Fruit fly (Drosophila melanogaster) whole organism, embryonic: ENCODE data around the gene nan.

ENCODE experiments used
- CG12769 ChIP-seq: fragments of 200-800 bp; sonication (Bioruptor generic); optimal IDR thresholded peaks from 2 replicates; lab custom pipeline; 2019; ENCODE audit warnings: missing biosample characterization, mild to moderate bottlenecking, missing genetic modification characterization, moderate library complexity
- CG14860 ChIP-seq: fragments of 200-800 bp; sonication (Bioruptor generic); IDR thresholded peaks from 3 replicates; pipeline ENCODE4 v1.3.6; 2022; ENCODE audit warnings: missing biosample characterization, missing genetic modification characterization; ENCODE audit not compliant: partially characterized antibody
- CG15479 ChIP-seq: fragments of 200-800 bp; sonication (Bioruptor generic); optimal IDR thresholded peaks from 3 replicates; lab custom pipeline; 2019; ENCODE audit warnings: missing biosample characterization, mild to moderate bottlenecking, missing genetic modification characterization, moderate library complexity
- CG16813 ChIP-seq: fragments of 200-800 bp; sonication (Bioruptor generic); IDR thresholded peaks from 3 replicates; pipeline ENCODE4 v1.3.6; 2022; ENCODE audit warnings: missing biosample characterization, missing genetic modification characterization; ENCODE audit not compliant: partially characterized antibody
- CG2712 ChIP-seq: fragments of 200-800 bp; optimal IDR thresholded peaks from 3 replicates; lab custom pipeline; 2019; ENCODE audit warnings: missing biosample characterization, mild to moderate bottlenecking, missing genetic modification characterization, moderate library complexity
- CG2875 ChIP-seq: fragments of 200-800 bp; sonication (Bioruptor generic); optimal IDR thresholded peaks from 2 replicates; lab custom pipeline; 2017; ENCODE audit warnings: missing biosample characterization, mild to moderate bottlenecking, missing genetic modification characterization, missing genetic modification reagents
- CG30403 ChIP-seq: fragments of 200-800 bp; sonication (Bioruptor generic); optimal IDR thresholded peaks from 3 replicates; lab custom pipeline; 2016; ENCODE audit warnings: missing biosample characterization, missing genetic modification characterization
- CG34376 ChIP-seq: fragments of 200-800 bp; sonication (Bioruptor generic); optimal IDR thresholded peaks from 2 replicates; lab custom pipeline; 2018; ENCODE audit warnings: missing biosample characterization, mild to moderate bottlenecking, missing genetic modification characterization
- CG3726 ChIP-seq: fragments of 200-800 bp; sonication (Bioruptor generic); IDR thresholded peaks from 3 replicates; pipeline ENCODE4, ENCODE4 v1.3.6; 2022; ENCODE audit warnings: missing biosample characterization, missing genetic modification characterization
- CG4730 ChIP-seq: fragments of 200-800 bp; sonication (Bioruptor generic); IDR thresholded peaks from 2 replicates; pipeline ENCODE4 v1.3.6; 2022; ENCODE audit warnings: missing biosample characterization, missing genetic modification characterization
- CG7745 ChIP-seq: fragments of 200-800 bp; sonication (Bioruptor generic); optimal IDR thresholded peaks from 2 replicates; lab custom pipeline; 2018; ENCODE audit warnings: missing biosample characterization, mild to moderate bottlenecking, missing genetic modification characterization, moderate library complexity
- CG7928 ChIP-seq: fragments of 200-800 bp; sonication (Bioruptor generic); optimal IDR thresholded peaks from 2 replicates; lab custom pipeline; 2017; ENCODE audit warnings: missing biosample characterization, mild to moderate bottlenecking, missing genetic modification characterization
- CG8359 ChIP-seq: fragments of 200-800 bp; sonication (Bioruptor generic); optimal IDR thresholded peaks from 2 replicates; lab custom pipeline; 2017; ENCODE audit warnings: missing biosample characterization, mild to moderate bottlenecking, missing genetic modification characterization, borderline replicate concordance
- CG9817 ChIP-seq: fragments of 200-800 bp; sonication (Bioruptor generic); optimal IDR thresholded peaks from 2 replicates; lab custom pipeline; 2018; ENCODE audit warnings: missing biosample characterization, mild to moderate bottlenecking, missing genetic modification characterization, moderate library complexity
- CG9876 ChIP-seq: fragments of 200-800 bp; sonication (Bioruptor generic); optimal IDR thresholded peaks from 2 replicates; lab custom pipeline; 2016; ENCODE audit warnings: missing biosample characterization, missing genetic modification characterization
- CG9932 ChIP-seq: fragments of 200-800 bp; sonication (Bioruptor generic); IDR thresholded peaks from 2 replicates; pipeline ENCODE4 v1.3.6; 2022; ENCODE audit warnings: missing biosample characterization, missing genetic modification characterization
- Doc3 ChIP-seq: fragments of 200-800 bp; sonication (Bioruptor generic); IDR thresholded peaks from 3 replicates; pipeline ENCODE4 v1.3.6; 2022; ENCODE audit warnings: missing biosample characterization, missing genetic modification characterization; ENCODE audit not compliant: partially characterized antibody
- Mrtf ChIP-seq: fragments of 200-800 bp; sonication (Bioruptor generic); IDR thresholded peaks from 3 replicates; pipeline ENCODE4 v1.3.6; 2022; ENCODE audit warnings: missing biosample characterization, missing genetic modification characterization
- NFAT ChIP-seq: fragments of 200-800 bp; sonication (Bioruptor generic); IDR thresholded peaks from 2 replicates; pipeline ENCODE4 v1.3.6; 2022; ENCODE audit warnings: missing biosample characterization, missing genetic modification characterization
- Rfx ChIP-seq: fragments of 200-800 bp; sonication (Bioruptor generic); IDR thresholded peaks from 2 replicates; pipeline ENCODE4 v1.3.6; 2022; ENCODE audit warnings: missing biosample characterization, missing genetic modification characterization
- Sry-β ChIP-seq: fragments of 200-800 bp; sonication (Bioruptor generic); optimal IDR thresholded peaks from 2 replicates; lab custom pipeline; 2018; ENCODE audit warnings: missing biosample characterization, mild to moderate bottlenecking, missing genetic modification characterization, moderate library complexity
- Taf1 ChIP-seq: fragments of 200-800 bp; sonication (Bioruptor generic); IDR thresholded peaks from 2 replicates; pipeline ENCODE4 v1.3.6; 2022; ENCODE audit warnings: missing biosample characterization, missing genetic modification characterization
- chinmo ChIP-seq: fragments of 200-800 bp; sonication (Bioruptor generic); IDR thresholded peaks from 4 replicates; pipeline ENCODE4 v1.3.6; 2022; ENCODE audit warnings: missing biosample characterization, missing genetic modification characterization; ENCODE audit not compliant: partially characterized antibody
- corto ChIP-seq: fragments of 200-800 bp; sonication (Bioruptor generic); optimal IDR thresholded peaks from 2 replicates; lab custom pipeline; 2016; ENCODE audit warnings: missing biosample characterization, mild to moderate bottlenecking, missing genetic modification characterization, moderate library complexity
- gce ChIP-seq: fragments of 200-800 bp; sonication (Bioruptor generic); IDR thresholded peaks from 3 replicates; pipeline ENCODE4 v1.3.6; 2022; ENCODE audit warnings: missing biosample characterization, missing genetic modification characterization
- gcm ChIP-seq: fragments of 200-800 bp; sonication (Bioruptor generic); optimal IDR thresholded peaks from 2 replicates; lab custom pipeline; 2019; ENCODE audit warnings: missing biosample characterization, mild to moderate bottlenecking, missing genetic modification characterization, moderate library complexity
- gsb ChIP-seq: fragments of 200-800 bp; sonication (Bioruptor generic); IDR thresholded peaks from 2 replicates; pipeline ENCODE4 v1.3.6; 2022; ENCODE audit warnings: missing biosample characterization, missing genetic modification characterization
- gt ChIP-seq: fragments of 200-800 bp; sonication (Bioruptor generic); IDR thresholded peaks from 2 replicates; pipeline ENCODE4 v1.3.6; 2022; ENCODE audit warnings: missing biosample characterization, missing genetic modification characterization
- inv ChIP-seq: fragments of 200-800 bp; sonication (Bioruptor generic); IDR thresholded peaks from 2 replicates; pipeline ENCODE4 v1.3.6; 2022; ENCODE audit warnings: missing biosample characterization, missing genetic modification characterization; ENCODE audit not compliant: partially characterized antibody
- kni ChIP-seq: fragments of 200-800 bp; sonication (Bioruptor generic); optimal IDR thresholded peaks from 3 replicates; lab custom pipeline; 2017; ENCODE audit warnings: mild to moderate bottlenecking, missing biosample characterization, missing genetic modification reagents, missing genetic modification characterization
- mam ChIP-seq: fragments of 200-800 bp; sonication (Bioruptor generic); optimal IDR thresholded peaks from 3 replicates; lab custom pipeline; 2016; ENCODE audit warnings: missing biosample characterization, missing genetic modification characterization
- mirr ChIP-seq: fragments of 200-800 bp; sonication (Bioruptor generic); optimal IDR thresholded peaks from 3 replicates; lab custom pipeline; 2018; ENCODE audit warnings: missing biosample characterization, mild to moderate bottlenecking, missing genetic modification characterization
- nom ChIP-seq: fragments of 200-800 bp; sonication (Bioruptor generic); optimal IDR thresholded peaks from 2 replicates; lab custom pipeline; 2017; ENCODE audit warnings: missing biosample characterization, missing genetic modification characterization, mild to moderate bottlenecking, moderate library complexity, missing genetic modification reagents
- p53 ChIP-seq: fragments of 200-800 bp; sonication (Bioruptor generic); optimal IDR thresholded peaks from 2 replicates; lab custom pipeline; 2016; ENCODE audit warnings: missing biosample characterization, missing genetic modification characterization
- pb ChIP-seq: fragments of 200-800 bp; sonication (Bioruptor generic); optimal IDR thresholded peaks from 3 replicates; lab custom pipeline; 2016; ENCODE audit warnings: missing biosample characterization, missing genetic modification characterization
- pfk ChIP-seq: fragments of 200-800 bp; sonication (Bioruptor generic); optimal IDR thresholded peaks from 2 replicates; lab custom pipeline; 2018; ENCODE audit warnings: missing biosample characterization, mild to moderate bottlenecking, missing genetic modification characterization, moderate library complexity
- pho ChIP-seq: fragments of 200-800 bp; sonication (Bioruptor generic); optimal IDR thresholded peaks from 2 replicates; lab custom pipeline; 2016; ENCODE audit warnings: missing biosample characterization, missing genetic modification characterization
- phol ChIP-seq: fragments of 200-800 bp; sonication (Bioruptor generic); optimal IDR thresholded peaks from 3 replicates; lab custom pipeline; 2018; ENCODE audit warnings: missing biosample characterization, mild to moderate bottlenecking, missing genetic modification characterization, moderate library complexity
- sd ChIP-seq: fragments of 200-800 bp; sonication (Bioruptor generic); optimal IDR thresholded peaks from 3 replicates; lab custom pipeline; 2018; ENCODE audit warnings: missing biosample characterization, mild to moderate bottlenecking, missing genetic modification characterization, moderate library complexity
- sens ChIP-seq: fragments of 200-800 bp; sonication (Bioruptor generic); peaks from one replicate; lab custom pipeline; 2016; ENCODE audit warnings: missing biosample characterization, missing genetic modification characterization
- sug ChIP-seq: fragments of 200-800 bp; optimal IDR thresholded peaks from 2 replicates; lab custom pipeline; 2019; ENCODE audit warnings: missing biosample characterization, mild to moderate bottlenecking, missing genetic modification characterization, moderate library complexity
- ttk ChIP-seq: fragments of 200-800 bp; sonication (Bioruptor generic); IDR thresholded peaks from 2 replicates; pipeline ENCODE4 v2.1.2; 2022; ENCODE audit warnings: missing biosample characterization, missing genetic modification characterization
- vnd ChIP-seq: fragments of 200-800 bp; sonication (Bioruptor generic); IDR thresholded peaks from 3 replicates; pipeline ENCODE4 v1.3.6; 2022; ENCODE audit warnings: missing biosample characterization, missing genetic modification characterization; ENCODE audit not compliant: partially characterized antibody

nan gene

dm6 chr3L:14204659-14205568 lies 15.5 kb upstream of the nan start (continued):
- TF ChIP-seq Rfx (GFP tag; lab: Robert Waterston, UW) (0 out of 2 replicates have a peak, but pooled peaks have one; percentile 31), CG15479 (no peak), phol (tag; lab: Kevin White, UChicago) (peak; percentile 53), Doc3 (GFP tag; lab: Robert Waterston, UW) (no peak), NFAT (GFP tag; lab: Robert Waterston, UW) (no peak), ttk (no peak; the same call in 1 of the 2 replicates), pfk (no peak), CG12769 (tag; lab: Kevin White, UChicago) (peak; percentile 17), CG30403 (peak; percentile 51), mirr (GFP tag; lab: Kevin White, UChicago) (no peak)

- TF ChIP-seq sens (GFP tag; lab: Kevin White, UChicago) (peak; percentile 68), pb (GFP tag; lab: Kevin White, UChicago) (no peak)
These were observed 13.6 kb upstream of the nan start, which contains the start of gene saturn for dm6 chr3L:14203023-14203422. Gene saturn (plus strand): TSS chr3L:14203323.

- TF ChIP-seq CG2712 (tag; lab: Kevin White, UChicago) (no peak), CG4730 (GFP tag; lab: Robert Waterston, UW) (no peak), nom (GFP tag; lab: Kevin White, UChicago) (peak; percentile 39), sd (tag; lab: Kevin White, UChicago) (peak; percentile 45), gcm (GFP tag; lab: Kevin White, UChicago) (peak; percentile 23)
These were observed 12.9 kb upstream of the nan start for dm6 chr3L:14202318-14202717.

- TF ChIP-seq CG9932 (no peak), CG2875 (GFP tag; lab: Kevin White, UChicago) (no peak), pfk (no peak), pho (GFP tag; lab: Kevin White, UChicago) (no peak), p53 (no peak), CG9876 (GFP tag; lab: Kevin White, UChicago) (no peak), CG9817 (tag; lab: Kevin White, UChicago) (no peak), corto (no peak), gce (GFP tag; lab: Robert Waterston, UW) (0 out of 3 replicates have a peak, but pooled peaks have one; percentile 12), Mrtf (GFP tag; lab: Robert Waterston, UW) (no peak), chinmo (peak; percentile 99), CG8359 (GFP tag; lab: Kevin White, UChicago) (no peak), sug (no peak), mam (no peak), CG16813 (GFP tag; lab: Robert Waterston, UW) (no peak), CG14860 (GFP tag; lab: Robert Waterston, UW) (no peak), vnd (no peak), kni (GFP tag; lab: Kevin White, UChicago) (peak; percentile 87), Taf1 (no peak), inv (GFP tag; lab: Robert Waterston, UW) (peak; percentile 43; the same call in 1 of the 2 replicates), CG34376 (no peak), CG7745 (tag; lab: Kevin White, UChicago) (no peak), gsb (GFP tag; lab: Robert Waterston, UW) (no peak), gt (GFP tag; lab: Robert Waterston, UW) (no peak), nom (GFP tag; lab: Kevin White, UChicago) (peak; percentile 4), CG7928 (GFP tag; lab: Kevin White, UChicago) (no peak), CG3726 (GFP tag; lab: Robert Waterston, UW) (no peak), Sry-β (GFP tag; lab: Kevin White, UChicago) (peak; percentile 62)
These were observed 11.5 kb upstream of the nan start for dm6 chr3L:14200966-14201365.
